Fruit fly (Drosophila melanogaster): ENCODE data around the gene CG7691.

CG7691 gene

DNA sequence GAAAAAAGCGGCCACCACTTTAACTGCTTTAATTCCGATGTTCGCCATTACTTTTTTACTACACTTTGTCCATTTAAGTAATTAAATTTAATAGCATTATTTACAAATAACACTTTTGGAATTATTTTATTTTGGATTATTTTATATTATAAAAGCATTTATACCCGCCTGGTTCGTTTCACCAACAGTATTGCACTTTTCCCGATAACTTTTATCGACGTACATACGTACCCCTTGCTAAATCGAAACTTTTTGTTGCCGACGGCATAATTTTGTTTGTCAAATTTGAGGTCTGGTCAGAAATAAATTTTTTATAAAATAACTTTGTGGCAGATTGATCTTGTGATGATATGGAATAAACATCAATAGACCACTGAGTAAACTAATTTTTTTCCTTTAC lies at the start of gene CG7691:
TSS of gene CG7691 (plus strand) at position 301 of the 400 bp plus-strand sequence.
- no peak for TF ChIP-seq Myc (optimal IDR thresholded peaks at IDR 0.05)

DNA sequence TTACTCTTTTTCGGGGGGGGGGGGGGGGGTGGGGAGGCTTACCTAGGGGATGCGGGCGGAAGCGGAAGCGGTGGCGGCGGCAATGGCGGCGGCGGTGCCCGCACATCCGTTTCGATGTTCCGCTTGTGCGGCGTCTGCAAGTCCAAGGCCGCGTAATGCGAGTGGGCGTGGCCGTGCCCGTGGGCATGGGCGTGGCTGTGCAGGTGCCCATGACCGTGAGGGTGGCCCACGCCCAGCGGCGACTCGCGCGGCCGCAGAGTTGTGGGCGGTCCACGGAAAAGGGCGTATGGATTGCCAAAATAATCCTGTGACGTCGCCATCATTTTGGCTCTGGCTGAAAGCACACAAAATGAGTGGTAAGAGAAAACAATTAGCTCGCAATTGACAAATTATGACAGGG lies 44.7 kb upstream of the CG7691 start:
- TF ChIP-seq h (optimal IDR thresholded peaks at IDR 0.05) (no peak), Sin3A (optimal IDR thresholded peaks at IDR 0.05) (no peak), ttk (optimal IDR thresholded peaks at IDR 0.05) (no peak), insv (optimal IDR thresholded peaks at IDR 0.05) (no peak), psq (optimal IDR thresholded peaks at IDR 0.05) (no peak), Myc (optimal IDR thresholded peaks at IDR 0.05) (no peak)

DNA sequence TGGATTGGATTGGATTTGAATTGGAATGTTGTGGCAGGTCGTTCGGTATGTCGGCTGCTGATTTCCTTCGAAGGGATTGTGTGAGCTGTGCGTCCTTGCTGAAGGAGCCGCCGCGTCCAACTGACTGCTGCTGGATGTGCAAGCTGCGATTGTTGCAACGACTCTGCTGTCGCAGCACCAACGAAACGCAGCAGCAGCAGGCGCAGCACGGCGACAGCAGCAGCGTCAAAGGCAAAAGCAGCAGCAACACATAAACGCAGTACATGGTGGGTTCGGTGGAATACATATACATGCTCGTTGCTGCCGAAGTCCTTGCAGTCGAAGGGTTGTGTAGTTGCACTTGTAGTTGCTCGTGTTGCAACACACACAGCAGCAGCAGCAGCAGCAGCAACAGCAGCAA lies 14.2 kb upstream of the CG7691 start, which contains the start of gene fru:
TSS of gene fru (minus strand) at position 101 of the 400 bp plus-strand sequence.
- TF ChIP-seq Sin3A (optimal IDR thresholded peaks at IDR 0.05) (no peak), h (optimal IDR thresholded peaks at IDR 0.05) (no peak), psq (optimal IDR thresholded peaks at IDR 0.05) (no peak), insv (optimal IDR thresholded peaks at IDR 0.05) (no peak), ttk (optimal IDR thresholded peaks at IDR 0.05) (no peak), Myc (optimal IDR thresholded peaks at IDR 0.05) (no peak)

DNA sequence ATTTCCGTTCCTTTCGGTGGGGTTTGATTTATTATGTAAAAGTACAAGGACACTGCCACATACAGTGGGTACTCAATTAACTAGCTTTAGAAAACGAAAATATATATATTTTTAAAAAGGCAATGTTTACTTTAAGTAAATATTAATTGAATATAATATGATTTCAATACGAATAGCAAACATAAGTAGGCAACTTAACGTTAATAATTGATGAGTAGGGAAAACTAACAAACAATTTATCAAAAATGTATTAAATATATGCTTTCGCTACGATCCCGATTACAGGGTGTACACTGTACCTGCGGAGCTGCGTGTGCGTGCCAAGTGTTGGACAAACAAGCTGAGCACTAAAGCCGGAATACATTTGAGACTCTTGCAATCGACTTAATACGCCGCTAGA lies 13.5 kb upstream of the CG7691 start:
- TF ChIP-seq insv (optimal IDR thresholded peaks at IDR 0.05) (no peak), Myc (optimal IDR thresholded peaks at IDR 0.05) (no peak), ttk (optimal IDR thresholded peaks at IDR 0.05) (no peak), h (optimal IDR thresholded peaks at IDR 0.05) (no peak), psq (optimal IDR thresholded peaks at IDR 0.05) (no peak), Sin3A (optimal IDR thresholded peaks at IDR 0.05) (no peak)

DNA sequence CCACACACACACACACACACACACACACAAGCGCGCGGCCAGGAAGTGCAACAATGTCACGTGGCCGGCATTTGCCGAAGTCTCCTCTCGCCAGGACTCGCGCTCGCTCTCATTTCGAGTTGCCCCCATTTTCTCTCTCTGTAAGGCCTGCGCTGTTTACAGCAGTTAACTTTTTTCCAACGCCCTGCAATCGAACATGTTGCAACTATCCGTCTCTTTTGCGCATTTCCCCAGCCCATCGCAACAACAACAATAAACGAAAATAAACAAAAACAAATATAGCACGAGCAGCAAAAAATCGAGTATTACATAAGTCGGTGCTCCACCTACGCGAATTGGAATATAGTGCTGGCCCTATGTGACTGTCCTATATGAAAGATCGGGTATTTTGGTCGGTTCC lies 12.7 kb upstream of the CG7691 start:
- TF ChIP-seq psq (optimal IDR thresholded peaks at IDR 0.05) (no peak), Myc (optimal IDR thresholded peaks at IDR 0.05) (no peak), ttk (optimal IDR thresholded peaks at IDR 0.05) (no peak), insv (optimal IDR thresholded peaks at IDR 0.05) (no peak), h (optimal IDR thresholded peaks at IDR 0.05) (no peak), Sin3A (optimal IDR thresholded peaks at IDR 0.05) (no peak)

DNA sequence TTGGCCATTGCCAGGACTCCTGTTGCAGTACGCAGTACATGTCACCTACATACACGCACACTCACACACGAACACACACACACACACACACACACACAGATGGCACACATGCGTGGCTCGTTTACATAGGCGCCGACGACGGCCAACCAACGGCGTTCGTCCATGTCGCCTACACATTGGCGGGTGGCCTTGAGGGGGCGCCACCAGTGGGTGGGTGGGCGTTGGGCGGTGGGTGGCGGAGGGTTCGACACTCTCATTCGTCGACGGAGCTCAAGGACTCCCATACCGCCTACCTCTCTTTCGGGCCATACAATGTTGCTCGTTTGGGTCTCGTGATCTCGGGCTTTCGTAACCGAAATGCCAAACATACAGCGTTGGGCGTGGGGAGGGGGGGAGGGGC lies 10.9 kb upstream of the CG7691 start:
- no peak for TF ChIP-seq Myc (optimal IDR thresholded peaks at IDR 0.05)
- no peak for TF ChIP-seq h (optimal IDR thresholded peaks at IDR 0.05)
- TF ChIP-seq Sin3A (optimal IDR thresholded peaks at IDR 0.05): no peak
- no peak for TF ChIP-seq ttk (optimal IDR thresholded peaks at IDR 0.05)
- no peak for TF ChIP-seq psq (optimal IDR thresholded peaks at IDR 0.05)
- no peak for TF ChIP-seq insv (optimal IDR thresholded peaks at IDR 0.05)

DNA sequence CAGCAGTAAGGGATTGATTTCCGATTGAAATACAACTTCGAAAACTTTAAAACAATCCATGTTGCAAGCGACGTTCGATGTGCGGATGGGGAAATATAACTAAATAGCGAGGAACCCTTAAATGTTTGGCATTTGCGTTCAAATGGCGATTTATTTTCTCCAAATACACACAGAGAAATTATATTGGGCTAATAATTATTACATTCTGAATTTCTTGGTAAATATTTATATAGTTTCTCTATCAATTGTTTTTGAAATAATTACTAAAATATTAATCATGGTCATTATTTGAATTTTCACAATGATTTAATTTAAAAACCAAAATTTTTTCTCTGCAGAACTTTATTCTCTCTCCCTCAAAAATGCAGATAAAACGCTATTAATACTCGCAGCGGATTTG lies 5.4 kb downstream of the CG7691 start, which contains the start of the genes CG43210 and hemo:
TSS of gene CG43210 (minus strand) at position 101 of the 400 bp plus-strand sequence.
TSS of gene hemo (minus strand) at position 101 of the 400 bp plus-strand sequence.
- no peak for TF ChIP-seq h (optimal IDR thresholded peaks at IDR 0.05)
- no peak for TF ChIP-seq Sin3A (optimal IDR thresholded peaks at IDR 0.05)

DNA sequence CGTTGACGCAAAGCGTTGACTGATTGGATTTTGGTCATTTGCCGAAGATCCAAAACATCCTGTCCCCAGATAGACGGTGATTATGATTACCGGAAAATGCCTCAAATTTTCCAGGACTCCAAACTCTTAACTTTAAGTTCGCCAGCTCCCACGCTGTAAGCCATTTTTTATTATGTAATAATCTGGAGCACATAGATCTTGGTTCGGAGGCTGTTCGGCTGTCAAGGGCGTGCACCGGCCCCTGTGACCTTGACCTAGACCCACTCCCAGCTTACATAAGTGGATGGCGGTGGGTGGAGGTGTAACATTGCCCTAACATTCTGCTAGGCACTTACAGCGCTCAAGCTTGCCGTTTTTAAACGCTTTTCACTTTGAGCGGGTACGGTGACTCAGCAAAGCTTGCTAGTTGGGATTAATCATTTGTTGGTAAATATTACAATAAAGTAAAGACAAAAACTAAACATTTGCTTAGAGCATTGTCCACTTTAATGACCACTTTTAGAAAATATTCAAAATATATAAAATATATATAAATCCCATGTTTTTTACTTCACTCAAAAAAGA lies 12.7 kb downstream of the CG7691 start:
- TF ChIP-seq Myc (optimal IDR thresholded peaks at IDR 0.05) (no peak), psq (optimal IDR thresholded peaks at IDR 0.05) (no peak), h (optimal IDR thresholded peaks at IDR 0.05) (no peak), Sin3A (optimal IDR thresholded peaks at IDR 0.05) (no peak), ttk (optimal IDR thresholded peaks at IDR 0.05) (no peak), insv (optimal IDR thresholded peaks at IDR 0.05) (no peak)

DNA sequence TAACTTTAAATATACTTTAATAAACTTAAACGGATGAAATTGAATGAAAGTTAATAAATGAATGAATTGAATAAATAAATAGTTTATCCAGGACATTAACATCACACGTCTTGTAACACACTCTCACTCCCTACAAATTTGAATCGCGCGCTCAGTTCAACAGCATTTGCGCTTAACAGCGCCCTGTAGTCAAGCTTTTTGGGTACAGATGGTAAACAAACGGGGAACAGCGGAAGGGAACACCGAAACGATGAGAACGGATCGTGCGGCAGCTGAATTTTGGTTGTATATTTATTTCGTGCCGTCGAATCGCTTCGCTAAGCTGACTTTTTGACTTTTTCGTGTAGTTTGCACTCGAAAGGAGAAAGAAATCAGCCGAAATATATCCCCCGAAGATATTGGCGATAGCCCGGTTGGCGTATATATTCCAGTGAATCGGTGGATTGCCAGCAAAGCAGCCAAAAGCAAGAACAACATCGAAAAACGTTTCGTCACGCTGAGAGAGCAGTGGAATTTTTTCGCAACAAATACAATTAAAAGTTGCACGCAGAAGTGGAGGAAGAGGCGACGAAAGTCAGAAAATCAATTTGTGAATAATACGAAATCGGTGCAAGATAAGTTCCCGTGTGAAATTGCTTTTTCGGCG lies 13.3 kb downstream of the CG7691 start, which contains the start of the genes CG7694 and fray:
TSS of gene CG7694 (plus strand) at position 247 of the 646 bp plus-strand sequence.
TSS of gene fray (plus strand) at position 247 of the 646 bp plus-strand sequence.
- no peak for TF ChIP-seq psq (optimal IDR thresholded peaks at IDR 0.05)
- no peak for TF ChIP-seq h (optimal IDR thresholded peaks at IDR 0.05)
- no peak for TF ChIP-seq Sin3A (optimal IDR thresholded peaks at IDR 0.05)
- no peak for TF ChIP-seq ttk (optimal IDR thresholded peaks at IDR 0.05)
- no peak for TF ChIP-seq Myc (optimal IDR thresholded peaks at IDR 0.05)
- TF ChIP-seq insv (optimal IDR thresholded peaks at IDR 0.05): no peak

DNA sequence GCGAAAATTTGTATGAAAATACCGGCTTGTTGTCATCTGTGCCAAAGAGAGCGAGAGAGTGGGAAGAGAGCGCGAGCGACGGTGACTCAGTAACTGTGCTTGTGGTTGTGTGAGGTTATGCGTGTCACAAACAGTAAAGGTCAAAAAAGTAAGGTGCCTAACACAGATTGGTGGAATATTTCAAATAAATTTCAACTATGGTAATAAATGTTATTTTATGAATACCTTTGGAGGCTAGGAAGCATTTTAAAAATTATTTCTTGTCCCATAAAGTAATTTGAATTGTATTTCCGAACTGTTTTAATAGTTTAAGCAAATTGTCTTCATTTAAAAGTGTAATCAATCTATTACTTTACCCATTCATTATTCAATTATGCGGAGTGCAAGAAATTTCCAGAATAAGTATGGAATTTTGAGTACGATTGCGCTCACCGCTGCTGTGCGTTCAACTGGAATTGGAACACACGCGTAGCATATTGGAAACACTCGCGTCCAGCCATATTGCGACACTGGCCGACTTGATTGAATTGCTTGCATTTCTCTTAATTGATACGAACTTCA lies 14.1 kb downstream of the CG7691 start:
- no peak for TF ChIP-seq ttk (optimal IDR thresholded peaks at IDR 0.05)
- no peak for TF ChIP-seq Sin3A (optimal IDR thresholded peaks at IDR 0.05)
- TF ChIP-seq psq (optimal IDR thresholded peaks at IDR 0.05): no peak
- TF ChIP-seq h (optimal IDR thresholded peaks at IDR 0.05): no peak
- no peak for TF ChIP-seq insv (optimal IDR thresholded peaks at IDR 0.05)
- no peak for TF ChIP-seq Myc (optimal IDR thresholded peaks at IDR 0.05)

DNA sequence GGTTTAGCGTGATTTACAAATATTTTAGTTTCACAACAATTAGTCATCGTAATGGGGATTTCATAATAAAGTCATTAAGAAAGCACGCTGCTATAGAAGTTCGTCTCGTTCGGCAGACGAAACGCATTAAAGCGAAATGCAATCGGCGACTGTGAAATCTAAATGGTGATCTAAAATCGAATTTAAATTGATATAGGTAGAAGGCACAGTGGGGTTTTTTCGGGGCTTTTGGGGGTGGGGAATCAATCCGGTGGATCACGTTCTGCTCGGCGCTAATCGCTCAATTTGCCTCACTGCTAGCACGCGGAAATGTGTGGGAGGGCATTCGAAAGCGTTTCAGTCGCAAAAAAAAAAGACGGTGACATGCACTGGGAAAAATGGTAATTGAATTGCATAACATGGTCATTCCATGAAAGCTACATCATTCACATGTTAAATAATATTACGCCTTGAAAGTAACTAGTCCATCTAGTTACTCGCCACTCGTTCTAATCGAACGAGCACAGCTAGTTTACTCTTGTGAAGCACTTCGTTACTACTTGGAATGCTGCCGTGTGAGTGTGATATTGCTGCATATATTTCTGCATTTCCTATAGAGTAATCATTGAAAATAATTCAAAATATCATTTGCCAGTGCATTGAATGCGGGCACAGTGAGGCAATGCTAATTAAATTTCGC lies 18.2 kb downstream of the CG7691 start:
- TF ChIP-seq ttk (optimal IDR thresholded peaks at IDR 0.05): no peak
- TF ChIP-seq insv (optimal IDR thresholded peaks at IDR 0.05): no peak
- TF ChIP-seq Myc (optimal IDR thresholded peaks at IDR 0.05): no peak
- no peak for TF ChIP-seq h (optimal IDR thresholded peaks at IDR 0.05)
- TF ChIP-seq psq (optimal IDR thresholded peaks at IDR 0.05): no peak
- no peak for TF ChIP-seq Sin3A (optimal IDR thresholded peaks at IDR 0.05)

DNA sequence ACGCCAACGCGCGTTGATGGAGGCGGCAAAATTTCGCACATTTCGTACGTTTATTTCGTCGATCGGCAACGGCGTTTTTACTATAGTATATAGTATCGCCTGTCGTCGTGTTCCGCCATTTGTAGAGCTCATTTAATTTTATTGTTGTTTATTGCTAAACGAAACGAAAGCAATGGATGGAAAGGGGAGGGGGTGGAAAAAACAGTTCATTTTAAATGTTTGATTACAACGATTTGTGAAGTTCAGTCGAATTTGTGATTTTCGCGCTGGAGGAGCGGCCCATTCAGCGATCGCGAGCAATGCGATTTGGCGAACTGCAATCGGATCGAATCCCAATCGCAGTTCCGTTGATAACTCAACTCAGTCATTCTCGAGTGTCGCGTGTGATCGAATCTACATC lies 21.3 kb downstream of the CG7691 start:
- TF ChIP-seq Sin3A (optimal IDR thresholded peaks at IDR 0.05) (no peak), psq (optimal IDR thresholded peaks at IDR 0.05) (no peak), ttk (optimal IDR thresholded peaks at IDR 0.05) (no peak), Myc (optimal IDR thresholded peaks at IDR 0.05) (no peak), h (optimal IDR thresholded peaks at IDR 0.05) (no peak), insv (optimal IDR thresholded peaks at IDR 0.05) (no peak)

Data from Kc167 (cell line).